Worm (Caenorhabditis elegans): ENCODE data around the gene grld-1.
"Not testable (repeated sequence)": the region's sequence is repeated elsewhere in the genome, so short reads cannot be mapped to it uniquely, and the experiment has no call there.

grld-1 gene

DNA sequence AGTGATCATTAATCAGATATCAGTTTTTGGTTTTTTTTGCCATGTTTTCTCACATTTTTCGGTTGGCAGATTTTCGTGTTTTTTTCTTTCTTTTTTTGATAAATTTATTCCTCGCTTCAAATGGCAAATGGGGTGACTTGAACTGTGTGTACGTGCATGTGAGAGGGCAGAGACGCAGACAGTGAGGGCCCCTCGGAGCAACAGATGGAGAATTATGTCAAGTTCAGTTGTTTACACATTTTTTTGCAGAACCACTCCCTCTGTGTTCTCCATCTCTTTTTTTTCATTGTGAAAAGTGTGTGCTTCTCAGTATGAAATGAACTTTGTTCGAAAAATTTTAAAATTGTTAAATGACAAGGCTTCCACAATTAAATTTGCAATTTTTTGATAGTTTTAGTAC lies 4.4 kb upstream of the grld-1 start:
- TF ChIP-seq unc-62 (GFP tag; optimal IDR thresholded peaks at IDR 0.05) = no peak

DNA sequence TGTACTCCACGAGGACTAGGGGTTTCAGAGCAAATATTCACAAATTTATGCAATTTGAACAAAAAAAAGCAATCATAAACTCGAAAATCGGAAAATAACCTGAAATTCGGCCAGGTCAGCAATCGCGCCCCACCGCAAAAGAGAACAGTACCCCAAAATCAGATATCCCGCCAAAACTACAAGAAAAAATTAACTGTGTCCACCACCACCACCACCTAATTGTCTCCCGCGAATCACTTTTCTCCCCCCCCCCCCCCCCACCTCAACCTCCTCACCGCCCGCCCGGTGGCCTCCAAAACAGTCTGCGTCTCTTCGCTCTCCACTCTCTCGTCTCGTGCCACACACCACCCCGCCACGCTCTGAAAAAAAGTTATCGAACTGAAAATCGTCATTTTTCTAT lies 2.8 kb upstream of the grld-1 start:
- no peak for TF ChIP-seq unc-62 (GFP tag; optimal IDR thresholded peaks at IDR 0.05)

DNA sequence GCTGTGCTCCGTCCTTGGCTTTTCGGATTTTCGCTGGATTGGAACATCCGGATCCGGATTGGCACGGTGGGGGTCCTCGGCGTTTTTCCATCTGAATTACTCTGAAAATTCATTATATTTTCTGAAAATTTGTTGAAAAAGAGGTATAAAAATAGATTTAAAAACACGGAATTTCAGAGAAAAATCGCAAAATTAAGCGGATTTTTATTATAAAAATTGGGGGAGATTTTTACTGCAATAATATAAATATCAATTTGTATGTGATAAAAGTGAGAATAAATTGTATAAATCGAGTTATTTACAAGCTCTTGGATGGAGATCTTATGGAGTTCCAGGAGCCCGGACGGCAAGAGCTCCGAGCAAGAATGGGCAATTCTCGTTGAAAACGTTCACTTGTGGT lies 4.1 kb downstream of the grld-1 start, which contains the start of gene tut-1:
Gene tut-1, minus strand, starts transcription at position 101 of the 400 bp plus-strand sequence.
- TF ChIP-seq unc-62 (GFP tag; optimal IDR thresholded peaks at IDR 0.05) = no peak

DNA sequence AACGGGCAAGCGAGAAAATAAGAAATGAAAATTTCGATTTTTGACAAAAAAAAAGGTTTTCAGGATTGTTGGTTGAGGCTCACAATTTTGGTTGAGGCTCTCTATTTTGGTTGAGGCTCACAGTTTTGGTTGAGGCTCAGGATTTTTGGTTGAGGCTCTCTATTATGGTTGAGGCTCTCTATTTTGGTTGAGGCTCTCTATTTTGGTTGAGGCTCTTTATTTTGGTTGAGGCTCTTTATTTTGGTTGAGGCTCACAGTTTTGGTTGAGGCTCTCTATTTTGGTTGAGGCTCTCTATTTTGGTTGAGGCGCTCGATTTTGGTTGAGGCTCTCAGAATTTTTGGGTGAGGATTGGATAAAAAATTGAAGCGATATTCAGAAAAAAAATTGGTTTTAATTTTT lies 5.9 kb downstream of the grld-1 start:
- no peak for TF ChIP-seq unc-62 (GFP tag; optimal IDR thresholded peaks at IDR 0.05)

DNA sequence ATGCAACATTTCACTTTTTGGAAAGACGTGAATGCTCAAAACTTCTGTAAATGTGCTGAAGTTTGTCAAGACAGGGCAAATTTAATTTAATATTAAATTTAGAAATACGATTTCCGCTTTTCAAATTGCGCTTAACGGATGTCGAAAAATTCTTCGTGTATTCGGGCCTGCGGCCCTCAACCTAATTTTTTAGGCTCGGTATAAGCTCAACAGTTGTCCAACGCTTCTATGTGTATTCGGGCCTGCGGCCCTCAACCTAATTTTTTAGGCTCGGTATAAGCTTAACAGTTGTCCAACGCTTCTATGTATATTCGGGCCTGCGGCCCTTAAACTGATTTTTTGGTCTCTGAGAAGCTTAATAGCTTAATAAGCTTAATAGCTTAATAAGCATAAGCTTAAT lies 6.9 kb downstream of the grld-1 start:
- no peak for TF ChIP-seq unc-62 (GFP tag; optimal IDR thresholded peaks at IDR 0.05)

DNA sequence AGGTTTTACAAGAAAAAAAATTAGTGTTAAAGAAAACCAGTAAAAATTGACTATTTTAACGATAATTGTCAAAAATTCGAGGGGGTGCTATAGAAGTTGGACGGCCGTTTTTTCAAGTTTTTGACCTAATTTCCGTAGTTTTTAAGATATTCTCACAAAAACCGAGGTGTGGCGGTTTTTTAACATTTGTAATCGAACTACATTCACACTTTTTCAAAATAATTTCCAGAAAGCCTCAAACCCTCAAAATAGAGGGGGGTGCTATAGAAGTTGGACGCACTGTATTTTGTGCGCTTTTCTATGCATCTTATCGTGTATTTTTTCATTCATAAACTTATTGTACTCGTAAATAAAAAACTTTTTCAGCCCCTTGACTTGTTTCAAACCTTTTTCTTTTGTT lies 14.4 kb downstream of the grld-1 start, which contains the start of gene F29C4.4:
Gene F29C4.4, plus strand, starts transcription at position 301 of the 400 bp plus-strand sequence.
- not testable (repeated sequence) for TF ChIP-seq unc-62 (GFP tag; optimal IDR thresholded peaks at IDR 0.05)

DNA sequence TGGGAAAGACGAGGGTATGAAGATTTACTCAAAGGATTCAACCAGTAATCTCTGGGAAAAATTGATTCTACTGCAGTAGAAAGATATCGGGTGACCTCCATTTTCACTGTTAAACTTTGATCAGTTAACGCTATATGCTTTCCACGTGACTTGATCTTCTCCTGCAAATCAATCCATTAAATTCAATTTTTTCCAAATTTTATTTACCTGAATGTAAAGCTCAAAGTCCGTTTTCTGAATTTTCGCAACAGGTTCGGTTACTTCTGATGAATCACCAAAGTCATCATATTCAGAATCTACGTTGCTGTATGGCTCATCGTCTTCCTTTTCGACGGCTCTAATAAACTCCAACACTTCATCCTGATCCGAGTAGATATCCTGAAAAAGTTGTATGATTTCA lies 16.4 kb downstream of the grld-1 start, which contains the start of gene B0545.4:
Gene B0545.4, minus strand, starts transcription at position 101 of the 400 bp plus-strand sequence.
- no peak for TF ChIP-seq unc-62 (GFP tag; optimal IDR thresholded peaks at IDR 0.05)

DNA sequence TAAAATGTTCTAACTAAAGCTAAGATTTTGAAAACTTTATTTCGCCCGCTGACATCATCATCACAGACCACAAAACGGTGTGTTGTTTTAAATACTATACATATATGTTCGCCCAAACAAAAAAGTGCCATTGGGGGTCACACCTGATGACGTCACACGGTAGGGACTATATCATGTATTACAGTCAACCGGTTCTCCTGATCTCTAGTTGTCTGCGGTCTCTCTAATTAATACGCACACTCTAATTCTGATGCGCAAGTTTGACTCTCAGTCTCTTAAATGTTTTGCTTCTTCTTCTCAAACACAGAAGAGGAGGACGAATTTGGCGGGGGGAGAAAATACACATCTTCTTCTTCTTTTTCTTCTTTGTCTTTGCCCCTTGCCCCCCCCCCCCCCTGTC lies 22.9 kb downstream of the grld-1 start:
- no peak for TF ChIP-seq unc-62 (GFP tag; optimal IDR thresholded peaks at IDR 0.05)

DNA sequence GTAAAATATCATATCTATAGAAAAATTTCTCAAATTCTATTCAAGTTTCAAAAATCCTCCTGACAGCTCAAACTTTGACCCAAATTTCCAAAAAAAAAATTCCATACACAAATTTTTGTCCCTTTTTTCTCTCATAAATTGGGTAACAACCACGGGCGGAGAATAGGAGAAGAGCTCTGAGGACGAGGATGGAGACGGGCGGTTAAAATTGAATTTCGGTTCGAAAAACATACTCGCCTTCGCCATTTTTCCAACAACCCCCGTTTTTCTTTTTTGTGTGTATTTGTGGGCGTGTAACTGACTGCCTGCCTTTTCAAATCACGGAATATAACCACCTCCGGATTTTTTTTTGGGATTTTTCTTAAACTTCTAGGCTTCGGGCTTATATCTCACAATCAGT lies 28.1 kb downstream of the grld-1 start:
- TF ChIP-seq unc-62 (GFP tag; optimal IDR thresholded peaks at IDR 0.05) = no peak

DNA sequence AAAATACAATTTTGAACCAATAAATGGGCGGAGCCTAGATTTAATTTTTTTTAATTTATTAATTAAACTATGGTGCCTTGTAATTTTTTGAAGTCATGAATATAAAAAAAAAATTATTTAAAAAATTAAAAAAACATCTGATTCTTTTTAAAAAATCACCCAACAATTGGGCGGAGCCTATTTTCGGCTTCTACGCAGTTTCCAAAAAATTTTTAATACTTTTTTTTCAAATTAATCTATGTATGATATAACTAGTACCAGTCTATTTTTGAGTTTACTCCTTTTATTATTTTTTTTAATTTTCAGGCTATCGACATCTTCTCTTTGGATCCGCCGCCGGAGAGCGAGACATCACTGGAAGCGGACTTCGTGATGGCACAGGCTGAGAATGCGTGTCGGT lies 34.1 kb downstream of the grld-1 start, which contains the start of gene tpa-1:
Gene tpa-1, plus strand, starts transcription at position 301 of the 400 bp plus-strand sequence.
- TF ChIP-seq unc-62 (GFP tag; optimal IDR thresholded peaks at IDR 0.05) = no peak

DNA sequence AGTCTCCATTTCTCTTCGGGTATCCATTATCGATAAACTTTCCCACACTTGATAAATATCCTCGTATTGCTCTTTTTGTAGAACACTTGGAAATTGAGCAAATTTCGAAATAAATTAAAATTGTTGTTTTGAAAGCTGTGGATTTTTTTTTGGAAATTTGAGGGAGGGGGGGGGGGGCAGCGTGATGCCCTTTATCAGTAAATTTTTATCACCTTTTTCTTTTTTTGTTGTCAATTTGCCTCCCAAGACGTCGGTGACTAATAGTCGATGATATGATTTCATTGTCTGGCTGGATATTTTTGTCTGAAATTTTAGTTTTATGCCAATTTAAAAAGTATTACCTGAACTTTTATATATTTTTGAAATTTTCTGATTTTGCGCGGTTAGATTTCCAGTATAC lies 35.7 kb downstream of the grld-1 start, which contains the start of gene scl-23:
Gene scl-23, minus strand, starts transcription at position 101 of the 400 bp plus-strand sequence.
- no peak for TF ChIP-seq unc-62 (GFP tag; optimal IDR thresholded peaks at IDR 0.05)

DNA sequence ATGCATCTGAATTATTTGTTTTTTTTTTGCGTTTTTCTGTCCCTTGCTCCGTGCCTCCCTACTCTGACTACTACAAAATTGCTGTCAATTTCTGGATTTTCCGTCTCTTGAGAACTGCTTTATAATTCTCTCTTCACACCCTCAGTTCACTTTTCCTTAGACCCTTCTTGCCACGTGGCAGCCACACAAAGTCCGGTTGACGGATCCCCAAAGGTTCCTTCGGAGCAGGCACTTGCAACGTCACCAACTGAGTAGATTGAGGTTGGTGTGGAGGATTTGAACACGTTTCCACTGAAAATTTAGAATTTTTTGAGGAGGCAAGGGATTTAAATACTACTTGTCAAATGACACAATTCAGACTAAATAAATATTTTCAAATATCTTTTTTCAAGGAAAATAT lies 39.0 kb downstream of the grld-1 start:
- no peak for TF ChIP-seq unc-62 (GFP tag; optimal IDR thresholded peaks at IDR 0.05)

DNA sequence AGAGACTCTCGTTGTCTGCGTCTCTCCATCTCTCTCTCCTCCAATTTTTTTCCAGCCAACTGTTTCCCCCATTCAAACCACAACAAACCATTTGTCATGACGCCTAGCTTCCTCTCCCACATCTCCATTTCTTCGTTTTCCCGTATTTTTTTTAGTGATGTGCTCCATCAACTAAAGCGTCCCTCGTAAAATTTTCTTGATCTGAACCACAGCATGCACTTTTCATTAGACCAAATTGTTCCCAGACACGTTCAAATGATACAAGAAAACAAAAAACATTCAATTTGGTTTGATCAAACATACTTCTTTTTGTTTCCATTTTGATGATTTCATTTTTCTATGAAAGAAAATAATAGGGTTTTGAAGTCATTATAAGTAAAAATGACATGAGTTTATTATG lies 43.4 kb downstream of the grld-1 start:
- no peak for TF ChIP-seq unc-62 (GFP tag; optimal IDR thresholded peaks at IDR 0.05)

DNA sequence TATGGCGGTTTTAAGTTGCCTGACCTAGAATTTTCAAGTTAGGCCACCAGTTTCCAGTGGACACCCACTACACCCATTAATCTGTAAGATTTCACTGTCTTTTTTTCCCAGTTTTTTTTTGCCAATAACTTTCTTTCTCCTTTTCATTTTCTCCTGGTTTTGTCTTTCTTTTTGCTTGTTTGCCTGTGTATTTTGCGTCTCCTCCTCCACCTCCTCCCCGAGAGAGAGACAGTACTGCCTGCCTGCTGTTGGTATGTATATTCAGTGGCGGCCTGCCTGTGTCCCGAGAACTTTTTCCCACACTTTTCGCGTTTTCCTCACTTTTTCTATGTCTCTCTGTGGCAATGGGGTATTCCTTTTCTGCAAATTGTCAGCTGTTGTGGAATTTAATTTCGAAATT lies 44.3 kb downstream of the grld-1 start:
- TF ChIP-seq unc-62 (GFP tag; optimal IDR thresholded peaks at IDR 0.05) = no peak

DNA sequence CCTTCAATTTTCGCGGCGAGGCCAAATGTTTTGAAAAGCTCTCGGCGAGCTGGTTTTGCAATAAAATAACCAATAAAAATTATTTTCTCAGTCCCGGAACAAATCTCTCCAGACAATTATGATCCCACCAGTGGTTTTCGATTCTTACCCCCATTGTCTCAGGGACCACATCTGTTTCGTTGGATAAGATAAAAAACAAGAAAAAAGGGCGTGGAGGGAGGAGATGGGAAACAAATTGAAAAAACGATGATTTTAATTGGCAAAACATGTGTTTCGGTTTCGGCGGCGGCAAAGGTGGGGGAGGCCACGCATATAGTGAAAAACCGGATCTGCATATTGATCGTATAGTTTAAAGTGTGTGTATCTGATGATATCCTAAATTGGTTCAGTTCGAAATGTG lies 44.8 kb downstream of the grld-1 start:
- no peak for TF ChIP-seq unc-62 (GFP tag; optimal IDR thresholded peaks at IDR 0.05)

DNA sequence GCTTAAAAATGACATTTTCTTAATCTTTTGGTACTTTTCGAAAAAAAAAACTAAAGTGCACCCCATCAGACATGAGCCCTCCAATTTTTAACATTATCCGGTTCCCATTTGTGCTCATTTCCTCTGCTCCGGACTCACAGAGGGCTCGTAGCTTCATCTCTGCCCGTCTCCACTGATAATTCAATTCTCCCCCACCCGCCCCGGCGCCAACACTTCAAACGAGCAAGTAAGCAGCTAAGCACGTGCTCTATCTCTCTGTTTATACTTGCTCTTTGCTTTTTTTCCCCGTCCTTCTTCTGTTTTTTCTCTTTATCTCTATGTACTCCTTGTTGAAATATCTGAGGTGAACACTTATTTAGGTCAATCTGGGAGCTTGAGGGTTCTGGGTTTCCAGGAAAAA lies 46.5 kb downstream of the grld-1 start, which contains the start of gene T05C7.9:
Gene T05C7.9, plus strand, starts transcription at position 72 of the 400 bp plus-strand sequence.
- TF ChIP-seq unc-62 (GFP tag; optimal IDR thresholded peaks at IDR 0.05) = no peak

DNA sequence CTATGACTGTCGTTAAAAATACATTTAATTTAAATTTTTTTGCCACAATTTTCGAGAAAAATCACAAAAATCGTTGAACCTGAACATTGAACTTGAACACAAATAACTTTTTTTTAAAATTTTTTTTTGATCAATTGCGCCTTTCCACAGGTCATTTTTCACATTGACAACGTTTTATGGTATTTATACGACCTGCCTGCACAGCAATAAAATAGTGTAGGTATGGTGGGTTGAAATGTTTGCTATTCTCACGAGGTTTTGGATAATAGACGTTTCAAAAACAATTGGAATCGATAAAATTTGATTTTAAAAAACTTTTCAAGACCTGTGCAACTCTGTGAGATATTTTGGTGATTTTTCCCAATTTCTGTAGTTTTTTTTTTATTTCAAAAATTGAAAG lies 47.5 kb downstream of the grld-1 start:
- no peak for TF ChIP-seq unc-62 (GFP tag; optimal IDR thresholded peaks at IDR 0.05)

DNA sequence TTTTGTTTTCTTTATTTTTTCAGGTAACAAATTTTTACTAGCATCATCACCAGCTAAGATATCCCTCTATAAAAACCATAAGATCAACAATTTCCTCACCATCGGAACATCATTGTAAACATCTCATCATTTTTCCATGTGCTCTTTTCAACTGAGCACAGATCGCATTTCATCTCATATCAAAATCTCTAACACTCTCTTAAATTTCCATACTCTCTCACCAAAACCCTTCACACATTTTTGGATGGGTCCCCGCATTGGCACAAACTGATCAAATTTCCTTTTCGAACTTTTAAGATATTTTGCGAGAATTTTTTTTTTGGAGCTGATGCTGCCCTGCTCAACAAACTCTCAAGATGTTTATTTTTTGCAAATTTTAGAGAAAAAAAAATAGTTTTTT lies 48.3 kb downstream of the grld-1 start:
- no peak for TF ChIP-seq unc-62 (GFP tag; optimal IDR thresholded peaks at IDR 0.05)

Data from whole organism, dauer.